Worm (Caenorhabditis elegans) whole organism, L4 larva: ENCODE data around the gene str-264.
A peak's percentile ranks its signal among the peaks of the same experiment; 100 is the strongest.

Experiments used
- D1046.2 ChIP-seq: fragments of 200-800 bp; sonication (Bioruptor generic); IDR thresholded peaks from 2 replicates; pipeline ENCODE4 v1.3.6; 2022; ENCODE audit warnings: missing genetic modification characterization, missing compliant biosample characterization
- F49E8.2 ChIP-seq: sonication (generic microtip); optimal IDR thresholded peaks from 2 replicates; lab custom pipeline; 2016; ENCODE audit warnings: missing compliant biosample characterization, mild to moderate bottlenecking, missing genetic modification characterization, borderline replicate concordance
- Y105C5A.15 ChIP-seq: fragments of 200-800 bp; sonication (Bioruptor generic); IDR thresholded peaks from 2 replicates; pipeline ENCODE4 v1.3.6; 2022; ENCODE audit warnings: missing genetic modification characterization, missing compliant biosample characterization
- aha-1 ChIP-seq: fragments of 150-350 bp; peaks from one replicate; lab custom pipeline; 2014; ENCODE audit warnings: missing biosample characterization, missing genetic modification characterization
- aly-2 ChIP-seq: sonication (generic microtip); optimal IDR thresholded peaks from 2 replicates; lab custom pipeline; 2018; ENCODE audit warnings: missing biosample characterization, missing genetic modification characterization
- arid-1 ChIP-seq: fragments of 200-800 bp; sonication (Bioruptor generic); conservative IDR thresholded peaks from 2 replicates; pipeline ENCODE4 v1.3.6; 2022; ENCODE audit warnings: missing genetic modification reagents, missing genetic modification characterization, missing compliant biosample characterization
- ceh-20 ChIP-seq: fragments of 200-800 bp; sonication (Bioruptor generic); IDR thresholded peaks from 2 replicates; pipeline ENCODE4 v1.3.6; 2022; ENCODE audit warnings: missing genetic modification reagents, missing genetic modification characterization, missing compliant biosample characterization
- ceh-62 ChIP-seq: sonication (generic microtip); optimal IDR thresholded peaks from 2 replicates; lab custom pipeline; 2017; ENCODE audit warnings: missing biosample characterization, missing genetic modification characterization
- ces-1 ChIP-seq: fragments of 150-350 bp; sonication (generic microtip); optimal IDR thresholded peaks from 4 replicates; lab custom pipeline; 2014; ENCODE audit warnings: missing biosample characterization, missing genetic modification reagents, missing genetic modification characterization
- ctbp-1 ChIP-seq: fragments of 200-800 bp; sonication (Bioruptor generic); IDR thresholded peaks from 2 replicates; pipeline ENCODE4 v1.3.6; 2022; ENCODE audit warnings: missing genetic modification reagents, missing genetic modification characterization, missing compliant biosample characterization
- daf-16 ChIP-seq, 3 experiments: sonication (generic microtip); optimal IDR thresholded peaks; 2 replicates each; lab custom pipeline; 2016 to 2017; ENCODE audit warnings: missing genetic modification characterization in 3 of 3, missing genetic modification reagents in 3 of 3, mild to moderate bottlenecking in 2 of 3, missing compliant biosample characterization in 2 of 3, missing biosample characterization in 1 of 3, moderate library complexity in 1 of 3
- daf-19 ChIP-seq: fragments of 200-800 bp; sonication (Bioruptor generic); conservative IDR thresholded peaks from 2 replicates; pipeline ENCODE4 v1.3.6; 2022; ENCODE audit warnings: missing genetic modification characterization, missing compliant biosample characterization
- daf-8 ChIP-seq: fragments of 200-800 bp; sonication (Bioruptor generic); IDR thresholded peaks from 2 replicates; pipeline ENCODE4 v1.3.6; 2022; ENCODE audit warnings: missing genetic modification characterization, missing compliant biosample characterization
- dmd-6 ChIP-seq: fragments of 200-800 bp; sonication (Bioruptor generic); IDR thresholded peaks from 2 replicates; pipeline ENCODE4 v1.3.6; 2022; ENCODE audit warnings: missing genetic modification reagents, missing genetic modification characterization, missing compliant biosample characterization
- dpl-1 ChIP-seq: fragments of 150-350 bp; optimal IDR thresholded peaks from 2 replicates; lab custom pipeline; 2014; ENCODE audit warnings: missing biosample characterization, missing genetic modification reagents, missing genetic modification characterization
- fos-1 ChIP-seq: fragments of 150-350 bp; optimal IDR thresholded peaks from 2 replicates; lab custom pipeline; 2014; ENCODE audit warnings: missing biosample characterization, missing genetic modification characterization
- hlh-30 ChIP-seq: sonication (generic microtip); optimal IDR thresholded peaks from 2 replicates; lab custom pipeline; 2017; ENCODE audit warnings: antibody characterized with exemption, mild to moderate bottlenecking, missing genetic modification characterization, missing compliant biosample characterization; ENCODE audit not compliant: insufficient read depth
- jun-1 ChIP-seq: fragments of 150-350 bp; optimal IDR thresholded peaks from 2 replicates; lab custom pipeline; 2014; ENCODE audit warnings: missing biosample characterization, missing genetic modification reagents, missing genetic modification characterization
- lim-7 ChIP-seq: fragments of 200-800 bp; sonication (Bioruptor generic); IDR thresholded peaks from 2 replicates; pipeline ENCODE4 v1.3.6; 2022; ENCODE audit warnings: missing genetic modification characterization, missing compliant biosample characterization
- lin-13 ChIP-seq: fragments of 150-350 bp; optimal IDR thresholded peaks from 2 replicates; lab custom pipeline; 2014; ENCODE audit warnings: missing biosample characterization, missing genetic modification reagents, missing genetic modification characterization
- lin-15B ChIP-seq: fragments of 150-350 bp; sonication (generic microtip); optimal IDR thresholded peaks from 3 replicates; lab custom pipeline; 2014; ENCODE audit warnings: missing biosample characterization, missing genetic modification characterization
- lin-39 ChIP-seq: fragments of 150-350 bp; optimal IDR thresholded peaks from 2 replicates; lab custom pipeline; 2014; ENCODE audit warnings: missing biosample characterization, missing genetic modification reagents, missing genetic modification characterization
- madf-5 ChIP-seq, 2 experiments: fragments of 200-800 bp; sonication (Bioruptor generic); IDR thresholded peaks; 2 replicates each; pipeline ENCODE4 v1.3.6; 2022; ENCODE audit warnings: missing compliant biosample characterization in 2 of 2, missing genetic modification characterization in 2 of 2
- madf-9 ChIP-seq: fragments of 200-800 bp; sonication (Bioruptor generic); conservative IDR thresholded peaks from 2 replicates; pipeline ENCODE4 v1.3.6; 2022; ENCODE audit warnings: missing genetic modification reagents, missing genetic modification characterization, missing compliant biosample characterization
- mep-1 ChIP-seq: fragments of 150-350 bp; sonication (generic microtip); optimal IDR thresholded peaks from 3 replicates; lab custom pipeline; 2014; ENCODE audit warnings: missing biosample characterization, missing genetic modification characterization
- mes-2 ChIP-seq: sonication (generic microtip); optimal IDR thresholded peaks from 2 replicates; lab custom pipeline; 2016; ENCODE audit warnings: missing genotype, mild to moderate bottlenecking, missing genetic modification characterization, missing compliant biosample characterization; ENCODE audit not compliant: poor library complexity, severe bottlenecking
- mxl-2 ChIP-seq: fragments of 200-800 bp; sonication (Bioruptor generic); conservative IDR thresholded peaks from 2 replicates; pipeline ENCODE4 v1.3.6; 2022; ENCODE audit warnings: missing genetic modification reagents, missing genetic modification characterization, missing compliant biosample characterization
- mxl-3 ChIP-seq: fragments of 200-800 bp; sonication (Bioruptor generic); optimal IDR thresholded peaks from 2 replicates; lab custom pipeline; 2018; ENCODE audit warnings: mild to moderate bottlenecking, missing genetic modification characterization, missing compliant biosample characterization
- nhr-11 ChIP-seq: fragments of 150-350 bp; optimal IDR thresholded peaks from 2 replicates; lab custom pipeline; 2014; ENCODE audit warnings: missing biosample characterization, missing genetic modification characterization
- nhr-111 ChIP-seq: fragments of 200-800 bp; sonication (Bioruptor generic); optimal IDR thresholded peaks from 2 replicates; lab custom pipeline; 2018; ENCODE audit warnings: mild to moderate bottlenecking, missing genetic modification characterization, missing compliant biosample characterization
- nhr-28 ChIP-seq: fragments of 150-350 bp; optimal IDR thresholded peaks from 2 replicates; lab custom pipeline; 2014; ENCODE audit warnings: missing biosample characterization, missing genetic modification characterization
- nhr-41 ChIP-seq: fragments of 200-800 bp; sonication (Bioruptor generic); IDR thresholded peaks from 2 replicates; pipeline ENCODE4 v1.3.6; 2022; ENCODE audit warnings: missing genetic modification reagents, missing genetic modification characterization, missing compliant biosample characterization
- php-3 ChIP-seq: fragments of 200-800 bp; sonication (Bioruptor generic); IDR thresholded peaks from 2 replicates; pipeline ENCODE4 v1.3.6; 2022; ENCODE audit warnings: missing genetic modification reagents, missing genetic modification characterization, missing compliant biosample characterization
- pqm-1 ChIP-seq: sonication (generic microtip); optimal IDR thresholded peaks from 2 replicates; lab custom pipeline; 2017; ENCODE audit warnings: missing biosample characterization, missing genetic modification characterization
- rbr-2 ChIP-seq: sonication (generic microtip); optimal IDR thresholded peaks from 2 replicates; lab custom pipeline; 2016; ENCODE audit warnings: missing genotype, missing genetic modification characterization, missing compliant biosample characterization
- saeg-2 ChIP-seq: fragments of 200-800 bp; sonication (Bioruptor generic); IDR thresholded peaks from 2 replicates; pipeline ENCODE4 v1.3.6; 2022; ENCODE audit warnings: missing genetic modification reagents, missing genetic modification characterization, missing compliant biosample characterization
- sdz-12 ChIP-seq: fragments of 200-800 bp; sonication (Bioruptor generic); optimal IDR thresholded peaks from 2 replicates; lab custom pipeline; 2018; ENCODE audit warnings: mild to moderate bottlenecking, missing genetic modification characterization, missing compliant biosample characterization
- snpc-1.2 ChIP-seq: fragments of 200-800 bp; sonication (Bioruptor generic); IDR thresholded peaks from 2 replicates; pipeline ENCODE4 v1.3.6; 2022; ENCODE audit warnings: missing genetic modification reagents, missing genetic modification characterization, missing compliant biosample characterization
- spr-1 ChIP-seq: sonication (generic microtip); optimal IDR thresholded peaks from 2 replicates; lab custom pipeline; 2016; ENCODE audit warnings: mild to moderate bottlenecking, missing genetic modification characterization, missing compliant biosample characterization
- tag-97 ChIP-seq: fragments of 200-800 bp; sonication (Bioruptor generic); IDR thresholded peaks from 2 replicates; pipeline ENCODE4 v1.3.6; 2022; ENCODE audit warnings: missing genetic modification characterization, missing compliant biosample characterization
- unc-39 ChIP-seq: sonication (generic microtip); optimal IDR thresholded peaks from 2 replicates; lab custom pipeline; 2017; ENCODE audit warnings: missing biosample characterization, missing genetic modification characterization
- unc-62 ChIP-seq, 3 experiments: fragments of 150-350 bp in 1 of 3; sonication (generic microtip); optimal IDR thresholded peaks in 2 of 3; peaks in 1 of 3; 1 replicate in 1 of 3; 2 replicates in 2 of 3; lab custom pipeline; 2014 to 2017; ENCODE audit warnings: missing biosample characterization in 3 of 3, missing genetic modification characterization in 3 of 3, missing genetic modification reagents in 3 of 3, missing genotype in 1 of 3
- vab-7 ChIP-seq: fragments of 200-800 bp; sonication (Bioruptor generic); IDR thresholded peaks from 2 replicates; pipeline ENCODE4 v1.3.6; 2022; ENCODE audit warnings: missing genetic modification reagents, missing genetic modification characterization, missing compliant biosample characterization
- ztf-11 ChIP-seq: fragments of 150-350 bp; optimal IDR thresholded peaks from 2 replicates; lab custom pipeline; 2014; ENCODE audit warnings: missing biosample characterization, missing genetic modification characterization

Gene str-264

ce11 chrV:15454322-15454721 lies 38.1 kb downstream of the str-264 start (continued):
- TF ChIP-seq daf-8 (GFP tag; lab: Robert Waterston, UW) (no peak), Y105C5A.15 (peak; percentile 82; the same call in 1 of the 2 replicates), php-3 (GFP tag; lab: Robert Waterston, UW) (0 out of 2 replicates have a peak, but pooled peaks have one; percentile 41), arid-1 (GFP tag; lab: Robert Waterston, UW) (peak; percentile 75; the same call in 1 of the 2 replicates), madf-5 (GFP tag; IDR thresholded peaks at IDR 0.05; lab: Robert Waterston, UW) (peak in 1 of 2 experiments; percentile 65; a peak in 1 of 4 replicates), aly-2 (tag; lab: Kevin White, UChicago) (no peak), mes-2 (peak; percentile 45), dmd-6 (GFP tag; lab: Robert Waterston, UW) (no peak), daf-19 (peak; percentile 69; the same call in 1 of the 2 replicates), vab-7 (GFP tag; lab: Robert Waterston, UW) (0 out of 2 replicates have a peak, but pooled peaks have one; percentile 49), D1046.2 (GFP tag; lab: Robert Waterston, UW) (peak; percentile 53; the same call in 1 of the 2 replicates), mep-1 (tag; lab: Kevin White, UChicago) (no peak), spr-1 (tag; lab: Kevin White, UChicago) (no peak), snpc-1.2 (GFP tag; lab: Robert Waterston, UW) (peak; percentile 73), jun-1 (no peak)

- no peak for TF ChIP-seq mxl-2 (GFP tag; lab: Robert Waterston, UW)
- no peak for TF ChIP-seq ceh-62
- TF ChIP-seq F49E8.2, result no peak
- TF ChIP-seq lin-15B (tag; lab: Kevin White, UChicago), result no peak
- no peak for TF ChIP-seq spr-1 (tag; lab: Kevin White, UChicago)
- TF ChIP-seq lim-7, result no peak
- no peak for TF ChIP-seq nhr-111 (GFP tag; lab: Kevin White, UChicago)
- no peak for TF ChIP-seq fos-1 (tag; lab: Kevin White, UChicago)
- TF ChIP-seq nhr-28 (tag; lab: Kevin White, UChicago), result no peak
- no peak for TF ChIP-seq dmd-6 (GFP tag; lab: Robert Waterston, UW)
- no peak for TF ChIP-seq madf-9 (GFP tag; lab: Robert Waterston, UW)
- TF ChIP-seq ceh-20, result no peak
- TF ChIP-seq, all 104 proteins: peak for 0
Observed at ce11 chrV:15451421-15451820, 41.0 kb downstream of the str-264 start, which contains the start of gene srw-33. TSS of gene srw-33 (minus strand) at chrV:15451521.

- TF ChIP-seq dpl-1 (GFP tag; lab: Kevin White, UChicago) (no peak), ctbp-1 (GFP tag; lab: Robert Waterston, UW) (no peak), spr-1 (tag; lab: Kevin White, UChicago) (no peak), dmd-6 (GFP tag; lab: Robert Waterston, UW) (no peak), rbr-2 (tag; lab: Kevin White, UChicago) (no peak), nhr-41 (GFP tag; lab: Robert Waterston, UW) (no peak), tag-97 (GFP tag; lab: Robert Waterston, UW) (no peak)
Observed at ce11 chrV:15448865-15449264, 43.6 kb downstream of the str-264 start, which contains the start of gene T26H5.14. TSS of gene T26H5.14 (plus strand) at chrV:15449165.

- TF ChIP-seq tag-97 (GFP tag; lab: Robert Waterston, UW) (no peak), nhr-28 (tag; lab: Kevin White, UChicago) (peak; percentile 18), ces-1 (GFP tag; lab: Kevin White, UChicago) (no peak), daf-16 (GFP tag; optimal IDR thresholded peaks at IDR 0.05; lab: Kevin White, UChicago) (no peak), daf-16 (tag; optimal IDR thresholded peaks at IDR 0.05; lab: Kevin White, UChicago) (peak; percentile 37), lin-39 (no peak), sdz-12 (no peak), saeg-2 (no peak), D1046.2 (GFP tag; lab: Robert Waterston, UW) (no peak), pqm-1 (tag; lab: Kevin White, UChicago) (peak; percentile 21), mes-2 (no peak), fos-1 (tag; lab: Kevin White, UChicago) (no peak), ceh-62 (no peak), lin-13 (GFP tag; lab: Kevin White, UChicago) (no peak), rbr-2 (tag; lab: Kevin White, UChicago) (no peak), hlh-30 (tag; lab: Kevin White, UChicago) (no peak), nhr-11 (tag; lab: Kevin White, UChicago) (no peak), ztf-11 (tag; lab: Kevin White, UChicago) (no peak), php-3 (GFP tag; lab: Robert Waterston, UW) (peak; percentile 69; the same call in 1 of the 2 replicates), unc-39 (tag; lab: Kevin White, UChicago) (no peak), ctbp-1 (GFP tag; lab: Robert Waterston, UW) (no peak), mxl-3 (GFP tag; lab: Kevin White, UChicago) (no peak), aha-1 (no peak), unc-62 (GFP tag; optimal IDR thresholded peaks at IDR 0.05 in 1 of 2; lab: Kevin White, UChicago) (no peak), unc-62 (tag; optimal IDR thresholded peaks at IDR 0.05; lab: Kevin White, UChicago) (no peak)
Observed at ce11 chrV:15448408-15448807, 44.0 kb downstream of the str-264 start, which contains the start of gene T26H5.4. TSS of gene T26H5.4 (minus strand) at chrV:15448701.
